Fruit fly (Drosophila melanogaster) whole organism, embryonic: ENCODE results near the gene Ero1L.

Experiments
- CG10366 ChIP-seq: fragments of 200-800 bp; sonication (Bioruptor generic); IDR thresholded peaks from 2 replicates; pipeline ENCODE4 v1.3.6; 2022; ENCODE audit warnings: missing biosample characterization, missing genetic modification characterization
- CG11398 ChIP-seq: fragments of 200-800 bp; sonication (Bioruptor generic); optimal IDR thresholded peaks from 2 replicates; lab custom pipeline; 2016; ENCODE audit warnings: missing biosample characterization, missing genetic modification characterization
- CG11560 ChIP-seq: fragments of 200-800 bp; sonication (Bioruptor generic); IDR thresholded peaks from 3 replicates; pipeline ENCODE4 v1.3.6; 2022; ENCODE audit warnings: missing biosample characterization, missing genetic modification characterization
- CG12104 ChIP-seq: fragments of 200-800 bp; sonication (Bioruptor generic); optimal IDR thresholded peaks from 3 replicates; lab custom pipeline; 2016; ENCODE audit warnings: missing biosample characterization, missing genetic modification characterization
- CG14667 ChIP-seq: fragments of 200-800 bp; sonication (Bioruptor generic); IDR thresholded peaks from 2 replicates; pipeline ENCODE4 v1.3.6; 2022; ENCODE audit warnings: missing biosample characterization, missing genetic modification characterization
- CG1602 ChIP-seq: fragments of 200-800 bp; sonication (Bioruptor generic); optimal IDR thresholded peaks from 3 replicates; lab custom pipeline; 2016; ENCODE audit warnings: missing biosample characterization, missing genetic modification characterization
- CG17829 ChIP-seq: fragments of 200-800 bp; optimal IDR thresholded peaks from 2 replicates; lab custom pipeline; 2019; ENCODE audit warnings: missing biosample characterization, mild to moderate bottlenecking, missing genetic modification characterization, moderate library complexity
- CG2120 ChIP-seq: fragments of 200-800 bp; sonication (Bioruptor generic); optimal IDR thresholded peaks from 3 replicates; lab custom pipeline; 2016; ENCODE audit warnings: missing biosample characterization, missing genetic modification characterization
- CG2199 ChIP-seq: fragments of 200-800 bp; sonication (Bioruptor generic); IDR thresholded peaks from 3 replicates; pipeline ENCODE4 v1.3.6; 2022; ENCODE audit warnings: missing biosample characterization, missing genetic modification characterization
- CG2678 ChIP-seq: fragments of 200-800 bp; sonication (Bioruptor generic); optimal IDR thresholded peaks from 3 replicates; lab custom pipeline; 2019; ENCODE audit warnings: missing biosample characterization, mild to moderate bottlenecking, missing genetic modification characterization, moderate library complexity
- CG2875 ChIP-seq: fragments of 200-800 bp; sonication (Bioruptor generic); optimal IDR thresholded peaks from 2 replicates; lab custom pipeline; 2017; ENCODE audit warnings: missing biosample characterization, mild to moderate bottlenecking, missing genetic modification characterization, missing genetic modification reagents
- CG30403 ChIP-seq: fragments of 200-800 bp; sonication (Bioruptor generic); optimal IDR thresholded peaks from 3 replicates; lab custom pipeline; 2016; ENCODE audit warnings: missing biosample characterization, missing genetic modification characterization
- CG34224 ChIP-seq: fragments of 200-800 bp; sonication (Bioruptor generic); IDR thresholded peaks from 3 replicates; pipeline ENCODE4 v1.3.6; 2022; ENCODE audit warnings: missing biosample characterization, missing genetic modification characterization; ENCODE audit not compliant: partially characterized antibody
- CG4328 ChIP-seq: fragments of 200-800 bp; sonication (Bioruptor generic); optimal IDR thresholded peaks from 3 replicates; lab custom pipeline; 2017; ENCODE audit warnings: missing biosample characterization, missing genetic modification reagents, missing genetic modification characterization
- CG4820 ChIP-seq: fragments of 200-800 bp; sonication (Bioruptor generic); optimal IDR thresholded peaks from 3 replicates; lab custom pipeline; 2016; ENCODE audit warnings: missing biosample characterization, missing genetic modification characterization
- CG6813 ChIP-seq: fragments of 200-800 bp; sonication (Bioruptor generic); optimal IDR thresholded peaks from 2 replicates; lab custom pipeline; 2017; ENCODE audit warnings: missing biosample characterization, missing genetic modification characterization, mild to moderate bottlenecking, moderate library complexity, missing genetic modification reagents
- CG7745 ChIP-seq: fragments of 200-800 bp; sonication (Bioruptor generic); optimal IDR thresholded peaks from 2 replicates; lab custom pipeline; 2018; ENCODE audit warnings: missing biosample characterization, mild to moderate bottlenecking, missing genetic modification characterization, moderate library complexity
- CG8359 ChIP-seq: fragments of 200-800 bp; sonication (Bioruptor generic); optimal IDR thresholded peaks from 2 replicates; lab custom pipeline; 2017; ENCODE audit warnings: missing biosample characterization, mild to moderate bottlenecking, missing genetic modification characterization, borderline replicate concordance
- Camta ChIP-seq: fragments of 200-800 bp; sonication (Bioruptor generic); optimal IDR thresholded peaks from 2 replicates; lab custom pipeline; 2016; ENCODE audit warnings: missing biosample characterization, missing genetic modification characterization
- Dll ChIP-seq: fragments of 200-800 bp; sonication (Bioruptor generic); IDR thresholded peaks from 4 replicates; pipeline ENCODE4 v1.3.6; 2022; ENCODE audit warnings: missing biosample characterization, missing genetic modification characterization; ENCODE audit not compliant: partially characterized antibody
- Drgx ChIP-seq: fragments of 200-800 bp; sonication (Bioruptor generic); IDR thresholded peaks from 2 replicates; pipeline ENCODE4 v1.3.6; 2022; ENCODE audit warnings: missing biosample characterization, missing genetic modification characterization
- E2f2 ChIP-seq: fragments of 200-800 bp; sonication (Bioruptor generic); IDR thresholded peaks from 2 replicates; pipeline ENCODE4 v1.3.6; 2022; ENCODE audit warnings: missing biosample characterization, missing genetic modification characterization
- Elba2 ChIP-seq: fragments of 200-800 bp; sonication (Bioruptor generic); optimal IDR thresholded peaks from 3 replicates; lab custom pipeline; 2016; ENCODE audit warnings: missing biosample characterization, missing genetic modification characterization
- Ets97D ChIP-seq: fragments of 200-800 bp; sonication (Bioruptor generic); optimal IDR thresholded peaks from 3 replicates; lab custom pipeline; 2016; ENCODE audit warnings: missing biosample characterization, missing genetic modification characterization
- H15 ChIP-seq: fragments of 200-800 bp; sonication (Bioruptor generic); IDR thresholded peaks from 3 replicates; pipeline ENCODE4 v1.3.6; 2022; ENCODE audit warnings: missing biosample characterization, missing genetic modification characterization
- HLH54F ChIP-seq: fragments of 200-800 bp; sonication (Bioruptor generic); optimal IDR thresholded peaks from 3 replicates; lab custom pipeline; 2016; ENCODE audit warnings: missing biosample characterization, missing genetic modification characterization
- Hmx ChIP-seq: fragments of 200-800 bp; sonication (Bioruptor generic); optimal IDR thresholded peaks from 2 replicates; lab custom pipeline; 2016; ENCODE audit warnings: missing biosample characterization, missing genetic modification characterization
- MBD-R2 ChIP-seq: fragments of 200-800 bp; sonication (Bioruptor generic); IDR thresholded peaks from 2 replicates; pipeline ENCODE4 v1.3.6; 2022; ENCODE audit warnings: missing biosample characterization, missing genetic modification characterization
- Oaz ChIP-seq: fragments of 200-800 bp; sonication (Bioruptor generic); IDR thresholded peaks from 2 replicates; pipeline ENCODE4 v1.3.6; 2022; ENCODE audit warnings: missing biosample characterization, missing genetic modification characterization
- Spps ChIP-seq: fragments of 200-800 bp; sonication (Bioruptor generic); optimal IDR thresholded peaks from 2 replicates; lab custom pipeline; 2018; ENCODE audit warnings: missing biosample characterization, mild to moderate bottlenecking, missing genetic modification characterization
- Taf1 ChIP-seq: fragments of 200-800 bp; sonication (Bioruptor generic); IDR thresholded peaks from 2 replicates; pipeline ENCODE4 v1.3.6; 2022; ENCODE audit warnings: missing biosample characterization, missing genetic modification characterization
- Vsx1 ChIP-seq: fragments of 200-800 bp; sonication (Bioruptor generic); optimal IDR thresholded peaks from 2 replicates; lab custom pipeline; 2017; ENCODE audit warnings: missing biosample characterization, mild to moderate bottlenecking, missing genetic modification characterization, missing genetic modification reagents
- ab ChIP-seq: fragments of 200-800 bp; sonication (Bioruptor generic); optimal IDR thresholded peaks from 2 replicates; lab custom pipeline; 2016; ENCODE audit warnings: missing biosample characterization, missing genetic modification characterization
- ac ChIP-seq: fragments of 200-800 bp; sonication (Bioruptor generic); optimal IDR thresholded peaks from 3 replicates; lab custom pipeline; 2017; ENCODE audit warnings: missing biosample characterization, mild to moderate bottlenecking, missing genetic modification characterization
- cas ChIP-seq: fragments of 200-800 bp; sonication (Bioruptor generic); IDR thresholded peaks from 2 replicates; pipeline ENCODE4 v1.3.6; 2022; ENCODE audit warnings: missing biosample characterization, missing genetic modification characterization
- crol ChIP-seq: fragments of 200-800 bp; sonication (Bioruptor generic); IDR thresholded peaks from 2 replicates; pipeline ENCODE4 v1.3.6; 2022; ENCODE audit warnings: missing biosample characterization, missing genetic modification characterization
- dysf ChIP-seq: fragments of 200-800 bp; sonication (Bioruptor generic); IDR thresholded peaks from 3 replicates; pipeline ENCODE4 v1.3.6; 2022; ENCODE audit warnings: missing biosample characterization, missing genetic modification characterization
- hth ChIP-seq: fragments of >200 bp; optimal IDR thresholded peaks from 2 replicates; lab custom pipeline; 2017; ENCODE audit warnings: inconsistent platforms
- inv ChIP-seq: fragments of 200-800 bp; sonication (Bioruptor generic); IDR thresholded peaks from 2 replicates; pipeline ENCODE4 v1.3.6; 2022; ENCODE audit warnings: missing biosample characterization, missing genetic modification characterization; ENCODE audit not compliant: partially characterized antibody
- jing ChIP-seq: fragments of 200-800 bp; sonication (Bioruptor generic); optimal IDR thresholded peaks from 2 replicates; lab custom pipeline; 2018; ENCODE audit warnings: missing biosample characterization, mild to moderate bottlenecking, missing genetic modification characterization
- ken ChIP-seq: fragments of 200-800 bp; sonication (Bioruptor generic); IDR thresholded peaks from 3 replicates; pipeline ENCODE4 v1.3.6; 2022; ENCODE audit warnings: missing biosample characterization, missing genetic modification characterization
- kni ChIP-seq: fragments of 200-800 bp; sonication (Bioruptor generic); optimal IDR thresholded peaks from 3 replicates; lab custom pipeline; 2017; ENCODE audit warnings: mild to moderate bottlenecking, missing biosample characterization, missing genetic modification reagents, missing genetic modification characterization
- mam ChIP-seq: fragments of 200-800 bp; sonication (Bioruptor generic); optimal IDR thresholded peaks from 3 replicates; lab custom pipeline; 2016; ENCODE audit warnings: missing biosample characterization, missing genetic modification characterization
- nau ChIP-seq: fragments of 200-800 bp; sonication (Bioruptor generic); optimal IDR thresholded peaks from 3 replicates; lab custom pipeline; 2017; ENCODE audit warnings: missing biosample characterization, mild to moderate bottlenecking, missing genetic modification characterization, missing genetic modification reagents
- otp ChIP-seq: fragments of 200-800 bp; sonication (Bioruptor generic); IDR thresholded peaks from 3 replicates; pipeline ENCODE4, ENCODE4 v1.3.6; 2022; ENCODE audit warnings: missing biosample characterization, missing genetic modification characterization
- ranshi ChIP-seq: fragments of 200-800 bp; sonication (Bioruptor generic); IDR thresholded peaks from 2 replicates; pipeline ENCODE4 v1.3.6; 2022; ENCODE audit warnings: missing biosample characterization, missing genetic modification characterization
- rib ChIP-seq: fragments of 200-800 bp; sonication (Bioruptor generic); IDR thresholded peaks from 2 replicates; pipeline ENCODE4 v1.3.6; 2022; ENCODE audit warnings: missing biosample characterization, missing genetic modification characterization
- sqz ChIP-seq: fragments of 200-800 bp; sonication (Bioruptor generic); optimal IDR thresholded peaks from 3 replicates; lab custom pipeline; 2018; ENCODE audit warnings: missing biosample characterization, mild to moderate bottlenecking, missing genetic modification characterization
- sug ChIP-seq: fragments of 200-800 bp; optimal IDR thresholded peaks from 2 replicates; lab custom pipeline; 2019; ENCODE audit warnings: missing biosample characterization, mild to moderate bottlenecking, missing genetic modification characterization, moderate library complexity
- zen2 ChIP-seq: fragments of 200-800 bp; sonication (Bioruptor generic); IDR thresholded peaks from 3 replicates; pipeline ENCODE4 v1.3.6; 2022; ENCODE audit warnings: missing biosample characterization, missing genetic modification characterization; ENCODE audit not compliant: partially characterized antibody

Ero1L gene

dm6 chr3L:4122185-4122767, 47.9 kb upstream of the Ero1L start, which contains the start of gene Chd64 (continued):
- TF ChIP-seq dysf (GFP tag; lab: Robert Waterston, UW) (peak; percentile 38; the same call in 1 of the 3 replicates), otp (0 out of 3 replicates have a peak, but pooled peaks have one; percentile 9), CG12104 (peak; percentile 14), sug (tag; lab: Kevin White, UChicago) (peak; percentile 63), crol (GFP tag; lab: Robert Waterston, UW) (no peak; the same call in 1 of the 2 replicates), Hmx (GFP tag; lab: Kevin White, UChicago) (no peak), CG2678 (peak; percentile 67), Vsx1 (GFP tag; lab: Kevin White, UChicago) (peak; percentile 21), cas (GFP tag; lab: Robert Waterston, UW) (no peak), CG11560 (tag; lab: Robert Waterston, UW) (no peak), CG7745 (tag; lab: Kevin White, UChicago) (no peak), Spps (tag; lab: Kevin White, UChicago) (no peak), HLH54F (GFP tag; lab: Kevin White, UChicago) (no peak), ac (GFP tag; lab: Kevin White, UChicago) (no peak), CG4328 (GFP tag; lab: Kevin White, UChicago) (no peak), Dll (no peak), CG8359 (GFP tag; lab: Kevin White, UChicago) (no peak), ab (GFP tag; lab: Kevin White, UChicago) (no peak), jing (GFP tag; lab: Kevin White, UChicago) (no peak), MBD-R2 (GFP tag; lab: Robert Waterston, UW) (peak; percentile 36; the same call in 1 of the 2 replicates), E2f2 (GFP tag; lab: Robert Waterston, UW) (no peak; the same call in 1 of the 2 replicates), CG11398 (GFP tag; lab: Kevin White, UChicago) (no peak), Drgx (GFP tag; lab: Robert Waterston, UW) (no peak; the same call in 1 of the 2 replicates), mam (GFP tag; lab: Kevin White, UChicago) (peak; percentile 4), Taf1 (no peak), CG10366 (GFP tag; lab: Robert Waterston, UW) (no peak), inv (GFP tag; lab: Robert Waterston, UW) (no peak), CG2199 (GFP tag; lab: Robert Waterston, UW) (0 out of 3 replicates have a peak, but pooled peaks have one; percentile 35), Elba2 (GFP tag; lab: Kevin White, UChicago) (no peak), CG2120 (GFP tag; lab: Kevin White, UChicago) (peak; percentile 71), ranshi (GFP tag; lab: Robert Waterston, UW) (no peak), kni (GFP tag; lab: Kevin White, UChicago) (peak; percentile 29), rib (GFP tag; lab: Robert Waterston, UW) (0 out of 2 replicates have a peak, but pooled peaks have one; percentile 9), Ets97D (GFP tag; lab: Kevin White, UChicago) (peak; percentile 24), Oaz (GFP tag; lab: Robert Waterston, UW) (no peak), CG14667 (GFP tag; lab: Robert Waterston, UW) (no peak), CG4820 (no peak), Camta (GFP tag; lab: Kevin White, UChicago) (no peak), nau (no peak), hth (lab: Kevin White, UChicago) (no peak), CG17829 (tag; lab: Kevin White, UChicago) (no peak), CG34224 (GFP tag; lab: Robert Waterston, UW) (peak; percentile 55; the same call in 2 of the 3 replicates), CG30403 (peak; percentile 37), CG1602 (GFP tag; lab: Kevin White, UChicago) (no peak), CG2875 (GFP tag; lab: Kevin White, UChicago) (no peak), H15 (GFP tag; lab: Robert Waterston, UW) (no peak), ken (GFP tag; lab: Robert Waterston, UW) (peak; percentile 29; the same call in 1 of the 3 replicates), sqz (GFP tag; lab: Kevin White, UChicago) (no peak), zen2 (GFP tag; lab: Robert Waterston, UW) (peak; percentile 74; the same call in 2 of the 3 replicates), CG6813 (GFP tag; lab: Kevin White, UChicago) (peak; percentile 67)
